Fruit fly (Drosophila melanogaster) whole organism, embryonic: ENCODE data around the gene CG7294.

Source experiments
- Abd-B ChIP-seq: fragments of 200-800 bp; sonication (Bioruptor generic); optimal IDR thresholded peaks from 2 replicates; lab custom pipeline; 2018; ENCODE audit warnings: missing biosample characterization, mild to moderate bottlenecking, missing genetic modification characterization, moderate library complexity
- CG10147 ChIP-seq: fragments of 200-800 bp; sonication (Bioruptor generic); optimal IDR thresholded peaks from 2 replicates; lab custom pipeline; 2019; ENCODE audit warnings: missing biosample characterization, mild to moderate bottlenecking, missing genetic modification characterization, moderate library complexity
- CG1024 ChIP-seq: fragments of 200-800 bp; sonication (Bioruptor generic); IDR thresholded peaks from 2 replicates; pipeline ENCODE4 v1.3.6; 2022; ENCODE audit warnings: missing biosample characterization, missing genetic modification characterization
- CG10274 ChIP-seq: fragments of 200-800 bp; sonication (Bioruptor generic); optimal IDR thresholded peaks from 3 replicates; lab custom pipeline; 2017; ENCODE audit warnings: missing biosample characterization, mild to moderate bottlenecking, missing genetic modification characterization
- CG11723 ChIP-seq: fragments of 200-800 bp; sonication (Bioruptor generic); optimal IDR thresholded peaks from 2 replicates; lab custom pipeline; 2017; ENCODE audit warnings: missing biosample characterization, mild to moderate bottlenecking, missing genetic modification characterization
- CG12071 ChIP-seq: fragments of 200-800 bp; sonication (Bioruptor generic); optimal IDR thresholded peaks from 3 replicates; lab custom pipeline; 2018; ENCODE audit warnings: missing biosample characterization, mild to moderate bottlenecking, missing genetic modification characterization
- CG12104 ChIP-seq: fragments of 200-800 bp; sonication (Bioruptor generic); optimal IDR thresholded peaks from 3 replicates; lab custom pipeline; 2016; ENCODE audit warnings: missing biosample characterization, missing genetic modification characterization
- CG13424 ChIP-seq: fragments of 200-800 bp; sonication (Bioruptor generic); optimal IDR thresholded peaks from 2 replicates; lab custom pipeline; 2019; ENCODE audit warnings: missing biosample characterization, mild to moderate bottlenecking, missing genetic modification characterization, moderate library complexity
- CG14860 ChIP-seq: fragments of 200-800 bp; sonication (Bioruptor generic); IDR thresholded peaks from 3 replicates; pipeline ENCODE4 v1.3.6; 2022; ENCODE audit warnings: missing biosample characterization, missing genetic modification characterization; ENCODE audit not compliant: partially characterized antibody
- CG14965 ChIP-seq: fragments of 200-800 bp; sonication (Bioruptor generic); optimal IDR thresholded peaks from 2 replicates; lab custom pipeline; 2016; ENCODE audit warnings: missing biosample characterization, missing genetic modification characterization, borderline replicate concordance
- CG17328 ChIP-seq: fragments of 200-800 bp; sonication (Bioruptor generic); IDR thresholded peaks from 2 replicates; pipeline ENCODE4 v1.3.6; 2022; ENCODE audit warnings: missing biosample characterization, missing genetic modification characterization
- CG17612 ChIP-seq: fragments of 200-800 bp; sonication (Bioruptor generic); IDR thresholded peaks from 2 replicates; pipeline ENCODE4 v1.3.6; 2022; ENCODE audit warnings: missing biosample characterization, missing genetic modification characterization
- CG1792 ChIP-seq: fragments of 200-800 bp; sonication (Bioruptor generic); optimal IDR thresholded peaks from 2 replicates; lab custom pipeline; 2016; ENCODE audit warnings: missing biosample characterization, missing genetic modification characterization
- CG2116 ChIP-seq: fragments of 200-800 bp; sonication (Bioruptor generic); optimal IDR thresholded peaks from 3 replicates; lab custom pipeline; 2018; ENCODE audit warnings: missing biosample characterization, mild to moderate bottlenecking, missing genetic modification characterization
- CG32772 ChIP-seq: fragments of 200-800 bp; sonication (Bioruptor generic); IDR thresholded peaks from 2 replicates; pipeline ENCODE4 v1.3.6; 2022; ENCODE audit warnings: missing biosample characterization, missing genetic modification characterization
- CG3407 ChIP-seq: fragments of 200-800 bp; sonication (Bioruptor generic); optimal IDR thresholded peaks from 2 replicates; lab custom pipeline; 2018; ENCODE audit warnings: missing biosample characterization, mild to moderate bottlenecking, missing genetic modification characterization
- CG4424 ChIP-seq: fragments of 200-800 bp; sonication (Bioruptor generic); optimal IDR thresholded peaks from 3 replicates; lab custom pipeline; 2016; ENCODE audit warnings: missing biosample characterization, missing genetic modification characterization
- CG6654 ChIP-seq: fragments of 200-800 bp; sonication (Bioruptor generic); optimal IDR thresholded peaks from 2 replicates; lab custom pipeline; 2017; ENCODE audit warnings: missing biosample characterization, mild to moderate bottlenecking, missing genetic modification characterization
- CG6791 ChIP-seq: fragments of 200-800 bp; sonication (Bioruptor generic); IDR thresholded peaks from 3 replicates; pipeline ENCODE4 v1.3.6; 2022; ENCODE audit warnings: missing biosample characterization, missing genetic modification characterization; ENCODE audit not compliant: partially characterized antibody
- CG7271 ChIP-seq: fragments of 200-800 bp; sonication (Bioruptor generic); optimal IDR thresholded peaks from 2 replicates; lab custom pipeline; 2018; ENCODE audit warnings: missing biosample characterization, mild to moderate bottlenecking, missing genetic modification characterization, moderate library complexity
- CG8478 ChIP-seq: fragments of >200 bp; optimal IDR thresholded peaks from 2 replicates; lab custom pipeline; 2018
- CG8944 ChIP-seq: fragments of 200-800 bp; sonication (Bioruptor generic); optimal IDR thresholded peaks from 3 replicates; lab custom pipeline; 2016; ENCODE audit warnings: missing biosample characterization, missing genetic modification characterization
- CkIIα-i1 ChIP-seq: fragments of 200-800 bp; sonication (Bioruptor generic); IDR thresholded peaks from 2 replicates; pipeline ENCODE4 v1.3.6; 2022; ENCODE audit warnings: missing biosample characterization, missing genetic modification characterization
- Dbx ChIP-seq: fragments of 200-800 bp; sonication (Bioruptor generic); IDR thresholded peaks from 3 replicates; pipeline ENCODE4 v1.3.6; 2022; ENCODE audit warnings: missing biosample characterization, missing genetic modification characterization
- Dek ChIP-seq: fragments of 200-800 bp; sonication (Bioruptor generic); optimal IDR thresholded peaks from 3 replicates; lab custom pipeline; 2019; ENCODE audit warnings: missing biosample characterization, mild to moderate bottlenecking, missing genetic modification characterization, moderate library complexity
- Ets65A ChIP-seq: fragments of 200-800 bp; sonication (Bioruptor generic); peaks from one replicate; lab custom pipeline; 2016; ENCODE audit warnings: missing biosample characterization, missing genetic modification characterization
- Fer2 ChIP-seq: fragments of 200-800 bp; sonication (Bioruptor generic); optimal IDR thresholded peaks from 2 replicates; lab custom pipeline; 2018; ENCODE audit warnings: missing biosample characterization, mild to moderate bottlenecking, missing genetic modification characterization, moderate library complexity
- Hr3 ChIP-seq: fragments of 200-800 bp; sonication (Bioruptor generic); optimal IDR thresholded peaks from 3 replicates; lab custom pipeline; 2016; ENCODE audit warnings: missing biosample characterization, missing genetic modification characterization
- MESR4 ChIP-seq: fragments of 200-800 bp; sonication (Bioruptor generic); optimal IDR thresholded peaks from 2 replicates; lab custom pipeline; 2018; ENCODE audit warnings: missing biosample characterization, mild to moderate bottlenecking, missing genetic modification characterization, moderate library complexity
- MTF-1 ChIP-seq: fragments of 200-800 bp; sonication (Bioruptor generic); optimal IDR thresholded peaks from 2 replicates; lab custom pipeline; 2018; ENCODE audit warnings: missing biosample characterization, mild to moderate bottlenecking, missing genetic modification characterization, borderline replicate concordance
- Nf-YA ChIP-seq: fragments of 200-800 bp; sonication (Bioruptor generic); IDR thresholded peaks from 2 replicates; pipeline ENCODE4 v1.3.6; 2022; ENCODE audit warnings: missing biosample characterization, missing genetic modification characterization
- Scr ChIP-seq: fragments of 200-800 bp; sonication (Bioruptor generic); IDR thresholded peaks from 2 replicates; pipeline ENCODE4 v1.3.6; 2022; ENCODE audit warnings: missing biosample characterization, missing genetic modification characterization; ENCODE audit not compliant: partially characterized antibody
- Sox102F ChIP-seq: fragments of 200-800 bp; sonication (Bioruptor generic); optimal IDR thresholded peaks from 2 replicates; lab custom pipeline; 2018; ENCODE audit warnings: missing biosample characterization, mild to moderate bottlenecking, missing genetic modification characterization, moderate library complexity
- bab2 ChIP-seq: fragments of 200-800 bp; sonication (Bioruptor generic); optimal IDR thresholded peaks from 2 replicates; lab custom pipeline; 2016; ENCODE audit warnings: missing biosample characterization, missing genetic modification characterization
- fd102C ChIP-seq: fragments of 200-800 bp; sonication (Bioruptor generic); optimal IDR thresholded peaks from 2 replicates; lab custom pipeline; 2018; ENCODE audit warnings: missing biosample characterization, mild to moderate bottlenecking, missing genetic modification characterization, moderate library complexity
- gfzf ChIP-seq: fragments of 200-800 bp; sonication (Bioruptor generic); optimal IDR thresholded peaks from 2 replicates; lab custom pipeline; 2016; ENCODE audit warnings: missing biosample characterization, mild to moderate bottlenecking, missing genetic modification characterization, moderate library complexity
- gro ChIP-seq: fragments of 200-800 bp; sonication (Bioruptor generic); optimal IDR thresholded peaks from 2 replicates; lab custom pipeline; 2016; ENCODE audit warnings: missing biosample characterization, missing genetic modification characterization
- h ChIP-seq: fragments of >200 bp; optimal IDR thresholded peaks from 2 replicates; lab custom pipeline; 2017
- jigr1 ChIP-seq: fragments of 200-800 bp; sonication (Bioruptor generic); IDR thresholded peaks from 3 replicates; pipeline ENCODE4 v1.3.6; 2022; ENCODE audit warnings: missing biosample characterization, missing genetic modification characterization
- ken ChIP-seq: fragments of 200-800 bp; sonication (Bioruptor generic); IDR thresholded peaks from 3 replicates; pipeline ENCODE4 v1.3.6; 2022; ENCODE audit warnings: missing biosample characterization, missing genetic modification characterization
- lola ChIP-seq, 3 experiments: fragments of >200 bp in 2 of 3; fragments of 200-800 bp in 1 of 3; sonication (Bioruptor generic) in 1 of 3; optimal IDR thresholded peaks; 2 replicates each; lab custom pipeline; 2017 to 2019; ENCODE audit warnings: missing biosample characterization in 3 of 3, missing genetic modification characterization in 3 of 3, mild to moderate bottlenecking in 1 of 3, moderate library complexity in 1 of 3
- p53 ChIP-seq: fragments of 200-800 bp; sonication (Bioruptor generic); optimal IDR thresholded peaks from 2 replicates; lab custom pipeline; 2016; ENCODE audit warnings: missing biosample characterization, missing genetic modification characterization
- phol ChIP-seq: fragments of 200-800 bp; sonication (Bioruptor generic); optimal IDR thresholded peaks from 3 replicates; lab custom pipeline; 2018; ENCODE audit warnings: missing biosample characterization, mild to moderate bottlenecking, missing genetic modification characterization, moderate library complexity
- sisA ChIP-seq: fragments of 200-800 bp; sonication (Bioruptor generic); IDR thresholded peaks from 2 replicates; pipeline ENCODE4 v1.3.6; 2022; ENCODE audit warnings: missing biosample characterization, missing genetic modification characterization
- slbo ChIP-seq: fragments of 200-800 bp; sonication (Bioruptor generic); IDR thresholded peaks from 2 replicates; pipeline ENCODE4 v1.3.6; 2022; ENCODE audit warnings: missing biosample characterization, missing genetic modification characterization
- tup ChIP-seq: fragments of 200-800 bp; sonication (Bioruptor generic); optimal IDR thresholded peaks from 2 replicates; lab custom pipeline; 2016; ENCODE audit warnings: missing biosample characterization, mild to moderate bottlenecking, missing genetic modification characterization, moderate library complexity
- tx ChIP-seq: fragments of 200-800 bp; sonication (Bioruptor generic); optimal IDR thresholded peaks from 2 replicates; lab custom pipeline; 2016; ENCODE audit warnings: missing biosample characterization, missing genetic modification characterization
- vnd ChIP-seq: fragments of 200-800 bp; sonication (Bioruptor generic); IDR thresholded peaks from 3 replicates; pipeline ENCODE4 v1.3.6; 2022; ENCODE audit warnings: missing biosample characterization, missing genetic modification characterization; ENCODE audit not compliant: partially characterized antibody
- zfh2 ChIP-seq: fragments of 200-800 bp; sonication (Bioruptor generic); optimal IDR thresholded peaks from 2 replicates; lab custom pipeline; 2016; ENCODE audit warnings: missing biosample characterization, missing genetic modification characterization

CG7294 gene

dm6 chr2L:10736993-10737756, 48.1 kb upstream of the CG7294 start, which contains the start of the genes Vha16-5 and CG12299 (continued):
- TF ChIP-seq tx (GFP tag; lab: Kevin White, UChicago) (peak; percentile 84), CG14860 (GFP tag; lab: Robert Waterston, UW) (peak; percentile 75), gro (peak; percentile 76), CkIIα-i1 (0 out of 2 replicates have a peak, but pooled peaks have one; percentile 10), fd102C (GFP tag; lab: Kevin White, UChicago) (no peak), Dbx (peak; percentile 91), vnd (GFP tag; lab: Robert Waterston, UW) (peak; percentile 80), CG3407 (GFP tag; lab: Kevin White, UChicago) (peak; percentile 47), CG1024 (GFP tag; lab: Robert Waterston, UW) (peak; percentile 88), CG8944 (peak; percentile 82), CG1792 (GFP tag; lab: Kevin White, UChicago) (peak; percentile 99), CG6654 (GFP tag; lab: Kevin White, UChicago) (no peak), Dek (tag; lab: Kevin White, UChicago) (peak; percentile 56), CG8478 (lab: Kevin White, UChicago) (no peak), Ets65A (peak; percentile 99), CG11723 (GFP tag; lab: Kevin White, UChicago) (peak; percentile 65), zfh2 (GFP tag; lab: Kevin White, UChicago) (peak; percentile 89), Abd-B (GFP tag; lab: Kevin White, UChicago) (peak; percentile 71), Sox102F (GFP tag; lab: Kevin White, UChicago) (peak; percentile 91), CG14965 (GFP tag; lab: Kevin White, UChicago) (peak; percentile 9), CG10274 (GFP tag; lab: Kevin White, UChicago) (no peak), sisA (GFP tag; lab: Robert Waterston, UW) (peak; percentile 93), slbo (GFP tag; lab: Robert Waterston, UW) (peak; percentile 96), CG12104 (GFP tag; lab: Kevin White, UChicago) (peak; percentile 44), tup (GFP tag; lab: Kevin White, UChicago) (peak; percentile 77), Fer2 (tag; lab: Kevin White, UChicago) (peak; percentile 48), phol (tag; lab: Kevin White, UChicago) (peak; percentile 94), CG10147 (GFP tag; lab: Kevin White, UChicago) (peak; percentile 26), Scr (GFP tag; lab: Robert Waterston, UW) (peak; percentile 74), lola (GFP tag; optimal IDR thresholded peaks at IDR 0.05; lab: Kevin White, UChicago) (peak in 1 of 3 experiments; percentile 84), Hr3 (GFP tag; lab: Kevin White, UChicago) (peak; percentile 81), CG4424 (GFP tag; lab: Kevin White, UChicago) (peak; percentile 87), Nf-YA (GFP tag; lab: Robert Waterston, UW) (peak; percentile 74; the same call in 1 of the 2 replicates), MESR4 (GFP tag; lab: Kevin White, UChicago) (peak; percentile 84), ken (GFP tag; lab: Robert Waterston, UW) (peak; percentile 98), CG2116 (GFP tag; lab: Kevin White, UChicago) (peak; percentile 75), jigr1 (GFP tag; lab: Robert Waterston, UW) (no peak), gfzf (peak; percentile 30), CG12071 (GFP tag; lab: Kevin White, UChicago) (no peak), CG7271 (tag; lab: Kevin White, UChicago) (no peak), CG13424 (tag; lab: Kevin White, UChicago) (peak; percentile 92), CG32772 (peak; percentile 88), CG17328 (peak; percentile 93), CG6791 (peak; percentile 90), h (lab: Kevin White, UChicago) (no peak), p53 (GFP tag; lab: Kevin White, UChicago) (peak; percentile 68), bab2 (GFP tag; lab: Kevin White, UChicago) (peak; percentile 83), CG17612 (peak; percentile 68; the same call in 1 of the 2 replicates), MTF-1 (no peak)
